Fruit fly (Drosophila melanogaster): ENCODE data around the gene sick.

dm6 chr2L:19764581-19765136 lies 31.5 kb upstream of the sick start:
- no peak for TF ChIP-seq pan (optimal IDR thresholded peaks at IDR 0.05)
- no peak for TF ChIP-seq CG8478 (optimal IDR thresholded peaks at IDR 0.05)
- TF ChIP-seq EcR (GFP tag; optimal IDR thresholded peaks at IDR 0.05) = no peak
- no peak for TF ChIP-seq psq (optimal IDR thresholded peaks at IDR 0.05)
- TF ChIP-seq Dll (optimal IDR thresholded peaks at IDR 0.05) = no peak

Measured in whole organism.